Worm (Caenorhabditis elegans): ENCODE results near the gene npa-1.

DNA sequence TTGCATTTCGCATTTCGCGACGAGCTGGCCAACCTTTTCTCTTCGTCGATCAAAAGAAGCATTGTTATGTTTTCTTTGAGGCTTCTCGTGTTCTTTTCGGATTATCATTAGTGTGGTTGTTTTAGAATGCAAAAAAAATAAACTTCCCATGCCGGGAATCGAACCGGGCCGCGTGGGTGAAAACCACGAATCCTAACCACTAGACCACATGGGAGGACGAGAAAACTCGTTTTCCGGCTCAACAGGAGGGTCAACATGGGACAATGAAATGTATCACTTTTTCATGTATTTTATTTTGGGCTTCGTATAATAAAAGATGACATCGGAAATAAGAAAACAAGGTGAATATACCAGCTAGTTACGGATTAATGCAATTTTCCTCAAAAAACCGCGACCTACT lies 6.0 kb upstream of the npa-1 start:
- TF ChIP-seq sem-4 (tag; optimal IDR thresholded peaks at IDR 0.05) (no peak), ama-1 (optimal IDR thresholded peaks at IDR 0.05) (no peak), snpc-4 (tag; optimal IDR thresholded peaks at IDR 0.05) (no peak), skn-1 (tag; optimal IDR thresholded peaks at IDR 0.05) (no peak), fos-1 (tag; optimal IDR thresholded peaks at IDR 0.05) (no peak), nhr-11 (tag; optimal IDR thresholded peaks at IDR 0.05) (no peak)
